Fruit fly (Drosophila melanogaster): ENCODE data around the gene CG7824.

CG7824 gene

dm6 chr3R:29894393-29894792, 35.7 kb upstream of the CG7824 start (continued):
- TF ChIP-seq Dip2 (GFP tag; IDR thresholded peaks at IDR 0.05) (no peak), CG10959 (GFP tag; IDR thresholded peaks at IDR 0.05) (no peak), CG15073 (GFP tag; optimal IDR thresholded peaks at IDR 0.05) (no peak), kay (GFP tag; optimal IDR thresholded peaks at IDR 0.05) (peak; percentile 10), lbe (GFP tag; optimal IDR thresholded peaks at IDR 0.05) (no peak), CG17385 (GFP tag; optimal IDR thresholded peaks at IDR 0.05) (peak; percentile 57), gsb (GFP tag; IDR thresholded peaks at IDR 0.05) (peak; percentile 47), sd (tag; optimal IDR thresholded peaks at IDR 0.05) (no peak), Sry-β (GFP tag; optimal IDR thresholded peaks at IDR 0.05) (no peak), CG10274 (GFP tag; optimal IDR thresholded peaks at IDR 0.05) (peak; percentile 40), pfk (GFP tag; optimal IDR thresholded peaks at IDR 0.05) (no peak), pb (GFP tag; optimal IDR thresholded peaks at IDR 0.05) (peak; percentile 20), nerfin-2 (GFP tag; IDR thresholded peaks at IDR 0.05; ENCODE audit: partially characterized antibody) (no peak), HmgZ (tag; optimal IDR thresholded peaks at IDR 0.05) (peak; percentile 23), salm (tag; optimal IDR thresholded peaks at IDR 0.05) (peak; percentile 48), CG4282 (GFP tag; optimal IDR thresholded peaks at IDR 0.05) (no peak), BtbVII (GFP tag; optimal IDR thresholded peaks at IDR 0.05) (peak; percentile 58), CG11723 (GFP tag; optimal IDR thresholded peaks at IDR 0.05) (peak; percentile 24), amos (GFP tag; IDR thresholded peaks at IDR 0.05; ENCODE audit: partially characterized antibody) (no peak), CG5180 (GFP tag; optimal IDR thresholded peaks at IDR 0.05) (peak; percentile 55), chn (GFP tag; optimal IDR thresholded peaks at IDR 0.05) (no peak), NC2β (GFP tag; optimal IDR thresholded peaks at IDR 0.05) (no peak), knrl (GFP tag; IDR thresholded peaks at IDR 0.05; ENCODE audit: partially characterized antibody) (no peak), CG14014 (GFP tag; IDR thresholded peaks at IDR 0.05) (peak; percentile 63; the same call in 1 of the 2 replicates), danr (GFP tag; IDR thresholded peaks at IDR 0.05) (peak; percentile 54; the same call in 1 of the 2 replicates), Dad (GFP tag; optimal IDR thresholded peaks at IDR 0.05) (peak; percentile 69), CG18262 (tag; optimal IDR thresholded peaks at IDR 0.05) (peak; percentile 67), chm (GFP tag; IDR thresholded peaks at IDR 0.05) (no peak), PHDP (tag; optimal IDR thresholded peaks at IDR 0.05) (peak; percentile 67), pita (GFP tag; optimal IDR thresholded peaks at IDR 0.05) (no peak), tx (GFP tag; optimal IDR thresholded peaks at IDR 0.05) (no peak), CG30403 (GFP tag; optimal IDR thresholded peaks at IDR 0.05) (peak; percentile 61), grn (GFP tag; optimal IDR thresholded peaks at IDR 0.05) (no peak), Ets65A (GFP tag) (peak; percentile 80), shn (GFP tag; optimal IDR thresholded peaks at IDR 0.05) (peak; percentile 32), nerfin-1 (tag; optimal IDR thresholded peaks at IDR 0.05) (peak; percentile 37), sr (GFP tag; IDR thresholded peaks at IDR 0.05) (peak; percentile 3; the same call in 1 of the 3 replicates), Trl (optimal IDR thresholded peaks at IDR 0.05) (no peak), Trl (GFP tag; optimal IDR thresholded peaks at IDR 0.05) (peak; percentile 28), da (GFP tag; optimal IDR thresholded peaks at IDR 0.05) (no peak), CG18764 (GFP tag; optimal IDR thresholded peaks at IDR 0.05) (no peak), MESR4 (GFP tag; optimal IDR thresholded peaks at IDR 0.05) (no peak), peb (GFP tag; IDR thresholded peaks at IDR 0.05) (no peak), CG15696 (tag; optimal IDR thresholded peaks at IDR 0.05) (peak; percentile 16), pzg (GFP tag; optimal IDR thresholded peaks at IDR 0.05) (no peak), slp2 (GFP tag; optimal IDR thresholded peaks at IDR 0.05) (no peak), Sox100B (GFP tag; optimal IDR thresholded peaks at IDR 0.05) (peak; percentile 61), jumu (GFP tag; optimal IDR thresholded peaks at IDR 0.05) (peak; percentile 38), CG43689 (GFP tag; IDR thresholded peaks at IDR 0.05) (peak; percentile 25; the same call in 1 of the 2 replicates), sim (GFP tag; IDR thresholded peaks at IDR 0.05) (no peak), ems (GFP tag; optimal IDR thresholded peaks at IDR 0.05) (peak; percentile 26), CG9797 (GFP tag; optimal IDR thresholded peaks at IDR 0.05) (no peak)
